Worm (Caenorhabditis elegans) whole organism, L4/young adult: ENCODE measurements around the gene F02E11.2.

ENCODE experiments used
- dao-5 ChIP-seq: sonication (generic microtip); optimal IDR thresholded peaks from 2 replicates; lab custom pipeline; 2016; ENCODE audit warnings: missing genotype, missing genetic modification characterization, moderate library complexity, missing compliant biosample characterization
- him-1 ChIP-seq: sonication (generic microtip); optimal IDR thresholded peaks from 2 replicates; lab custom pipeline; 2016; ENCODE audit warnings: missing genotype, missing genetic modification reagents, missing genetic modification characterization, missing compliant biosample characterization

DNA sequence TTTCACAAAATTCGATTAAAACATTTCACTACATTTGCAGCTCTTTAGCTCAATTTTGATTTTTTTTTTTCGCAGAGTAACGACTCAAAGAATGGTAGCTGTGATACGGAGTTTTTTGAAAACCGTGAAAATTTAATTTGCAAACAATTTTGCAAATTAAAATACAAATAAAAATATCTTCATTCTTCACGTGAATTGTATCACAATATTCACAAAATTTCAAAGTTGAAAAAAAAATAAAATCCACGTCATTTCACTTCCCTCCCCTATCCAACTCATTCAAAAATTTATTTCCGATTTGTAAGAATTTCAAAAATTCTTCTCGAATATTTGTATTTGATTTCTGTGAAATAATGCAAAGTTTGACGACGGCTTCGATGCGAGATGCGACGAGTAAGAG is 16.0 kb downstream of the F02E11.2 start, which contains the start of gene wht-4:
- TF ChIP-seq him-1 (tag; lab: Kevin White, UChicago) (no peak), dao-5 (tag; lab: Kevin White, UChicago) (no peak)
